Worm (Caenorhabditis elegans): ENCODE results near the gene srlf-2.

srlf-2 gene

ce11 chrIV:8538659-8539173 is 48.7 kb downstream of the srlf-2 start, which contains the start of gene hyl-1:
Gene hyl-1 (plus strand): TSS chrIV:8539123.
- no peak for TF ChIP-seq vab-15 (tag; optimal IDR thresholded peaks at IDR 0.05)

ce11 chrIV:8539645-8540044 is 49.6 kb downstream of the srlf-2 start:
- TF ChIP-seq ceh-82 (tag; optimal IDR thresholded peaks at IDR 0.05) (no peak), efl-1 (optimal IDR thresholded peaks at IDR 0.05) (no peak), efl-1 (GFP tag; optimal IDR thresholded peaks at IDR 0.05 in 1 of 2) (no peak), elt-2 (tag; optimal IDR thresholded peaks at IDR 0.05) (peak; percentile 38), ceh-90 (tag; optimal IDR thresholded peaks at IDR 0.05) (no peak)

ce11 chrIV:8540268-8540667 is 50.3 kb downstream of the srlf-2 start:
- TF ChIP-seq lin-14 (GFP tag; optimal IDR thresholded peaks at IDR 0.05) (peak; percentile 35), elt-2 (tag; optimal IDR thresholded peaks at IDR 0.05) (peak; percentile 33), nhr-20 (tag; optimal IDR thresholded peaks at IDR 0.05) (peak; percentile 5), skn-1 (tag; optimal IDR thresholded peaks at IDR 0.05) (no peak)

All from whole organism, L1 larva.